Fruit fly (Drosophila melanogaster) whole organism, embryonic: Measurements from ENCODE around the gene Mettl2.
A peak's percentile ranks its signal among the peaks of the same experiment; 100 is the strongest.

ENCODE experiments used
- Bdp1 ChIP-seq: fragments of 200-800 bp; sonication (Bioruptor generic); optimal IDR thresholded peaks from 3 replicates; lab custom pipeline; 2016; ENCODE audit warnings: missing biosample characterization, missing genetic modification characterization
- C15 ChIP-seq: fragments of 200-800 bp; sonication (Bioruptor generic); IDR thresholded peaks from 3 replicates; pipeline ENCODE4 v1.3.6; 2022; ENCODE audit warnings: missing biosample characterization, missing genetic modification characterization
- CG1024 ChIP-seq: fragments of 200-800 bp; sonication (Bioruptor generic); IDR thresholded peaks from 2 replicates; pipeline ENCODE4 v1.3.6; 2022; ENCODE audit warnings: missing biosample characterization, missing genetic modification characterization
- CG10267 ChIP-seq: fragments of 200-800 bp; sonication (Bioruptor generic); optimal IDR thresholded peaks from 2 replicates; lab custom pipeline; 2018; ENCODE audit warnings: missing biosample characterization, mild to moderate bottlenecking, missing genetic modification characterization, moderate library complexity
- CG10543 ChIP-seq: fragments of 200-800 bp; sonication (Bioruptor generic); optimal IDR thresholded peaks from 3 replicates; lab custom pipeline; 2017; ENCODE audit warnings: missing biosample characterization, mild to moderate bottlenecking, missing genetic modification characterization, moderate library complexity
- CG11085 ChIP-seq: fragments of 200-800 bp; sonication (Bioruptor generic); IDR thresholded peaks from 2 replicates; pipeline ENCODE4 v1.3.6; 2022; ENCODE audit warnings: missing biosample characterization, missing genetic modification characterization
- CG11723 ChIP-seq: fragments of 200-800 bp; sonication (Bioruptor generic); optimal IDR thresholded peaks from 2 replicates; lab custom pipeline; 2017; ENCODE audit warnings: missing biosample characterization, mild to moderate bottlenecking, missing genetic modification characterization
- CG12769 ChIP-seq: fragments of 200-800 bp; sonication (Bioruptor generic); optimal IDR thresholded peaks from 2 replicates; lab custom pipeline; 2019; ENCODE audit warnings: missing biosample characterization, mild to moderate bottlenecking, missing genetic modification characterization, moderate library complexity
- CG13624 ChIP-seq: fragments of 200-800 bp; sonication (Bioruptor generic); optimal IDR thresholded peaks from 2 replicates; lab custom pipeline; 2016; ENCODE audit warnings: missing biosample characterization, missing genetic modification characterization
- CG13775 ChIP-seq: fragments of 200-800 bp; sonication (Bioruptor generic); optimal IDR thresholded peaks from 3 replicates; lab custom pipeline; 2017; ENCODE audit warnings: missing biosample characterization, mild to moderate bottlenecking, missing genetic modification characterization
- CG16863 ChIP-seq: fragments of 200-800 bp; sonication (Bioruptor generic); optimal IDR thresholded peaks from 3 replicates; lab custom pipeline; 2016; ENCODE audit warnings: missing biosample characterization, missing genetic modification characterization
- CG17359 ChIP-seq: fragments of 200-800 bp; sonication (Bioruptor generic); optimal IDR thresholded peaks from 3 replicates; lab custom pipeline; 2018; ENCODE audit warnings: missing biosample characterization, mild to moderate bottlenecking, missing genetic modification characterization, moderate library complexity
- CG17568 ChIP-seq: fragments of 200-800 bp; sonication (Bioruptor generic); optimal IDR thresholded peaks from 2 replicates; lab custom pipeline; 2018; ENCODE audit warnings: missing biosample characterization, mild to moderate bottlenecking, missing genetic modification characterization, moderate library complexity
- CG17802 ChIP-seq: fragments of 200-800 bp; sonication (Bioruptor generic); optimal IDR thresholded peaks from 2 replicates; lab custom pipeline; 2018; ENCODE audit warnings: missing biosample characterization, mild to moderate bottlenecking, missing genetic modification characterization, moderate library complexity
- CG18262 ChIP-seq: fragments of 200-800 bp; optimal IDR thresholded peaks from 3 replicates; lab custom pipeline; 2019; ENCODE audit warnings: missing biosample characterization, mild to moderate bottlenecking, missing genetic modification characterization, moderate library complexity
- CG2875 ChIP-seq: fragments of 200-800 bp; sonication (Bioruptor generic); optimal IDR thresholded peaks from 2 replicates; lab custom pipeline; 2017; ENCODE audit warnings: missing biosample characterization, mild to moderate bottlenecking, missing genetic modification characterization, missing genetic modification reagents
- CG2889 ChIP-seq: fragments of 200-800 bp; sonication (Bioruptor generic); IDR thresholded peaks from 3 replicates; pipeline ENCODE4 v1.3.6; 2022; ENCODE audit warnings: missing biosample characterization, missing genetic modification characterization
- CG32767 ChIP-seq: fragments of 200-800 bp; sonication (Bioruptor generic); IDR thresholded peaks from 2 replicates; pipeline ENCODE4 v1.3.6; 2022; ENCODE audit warnings: missing biosample characterization, missing genetic modification characterization
- CG32772 ChIP-seq: fragments of 200-800 bp; sonication (Bioruptor generic); IDR thresholded peaks from 2 replicates; pipeline ENCODE4 v1.3.6; 2022; ENCODE audit warnings: missing biosample characterization, missing genetic modification characterization
- CG6254 ChIP-seq: fragments of 200-800 bp; sonication (Bioruptor generic); optimal IDR thresholded peaks from 3 replicates; lab custom pipeline; 2017; ENCODE audit warnings: mild to moderate bottlenecking, missing biosample characterization, missing genetic modification reagents, missing genetic modification characterization
- CG6683 ChIP-seq: fragments of 200-800 bp; sonication (Bioruptor generic); optimal IDR thresholded peaks from 2 replicates; lab custom pipeline; 2017; ENCODE audit warnings: missing biosample characterization, mild to moderate bottlenecking, missing genetic modification characterization, missing genetic modification reagents
- CG7786 ChIP-seq: fragments of 200-800 bp; sonication (Bioruptor generic); optimal IDR thresholded peaks from 2 replicates; lab custom pipeline; 2016; ENCODE audit warnings: missing biosample characterization, missing genetic modification characterization
- CG9609 ChIP-seq: fragments of 200-800 bp; sonication (Bioruptor generic); optimal IDR thresholded peaks from 3 replicates; lab custom pipeline; 2016; ENCODE audit warnings: missing biosample characterization, missing genetic modification characterization
- CG9932 ChIP-seq: fragments of 200-800 bp; sonication (Bioruptor generic); IDR thresholded peaks from 2 replicates; pipeline ENCODE4 v1.3.6; 2022; ENCODE audit warnings: missing biosample characterization, missing genetic modification characterization
- Dbx ChIP-seq: fragments of 200-800 bp; sonication (Bioruptor generic); IDR thresholded peaks from 3 replicates; pipeline ENCODE4 v1.3.6; 2022; ENCODE audit warnings: missing biosample characterization, missing genetic modification characterization
- HmgZ ChIP-seq: fragments of 200-800 bp; sonication (Bioruptor generic); optimal IDR thresholded peaks from 2 replicates; lab custom pipeline; 2018; ENCODE audit warnings: missing biosample characterization, mild to moderate bottlenecking, missing genetic modification characterization
- Hsf ChIP-seq: fragments of 200-800 bp; sonication (Bioruptor generic); optimal IDR thresholded peaks from 3 replicates; lab custom pipeline; 2016; ENCODE audit warnings: missing biosample characterization, missing genetic modification characterization
- Max ChIP-seq: fragments of 200-800 bp; sonication (Bioruptor generic); optimal IDR thresholded peaks from 2 replicates; lab custom pipeline; 2016; ENCODE audit warnings: missing biosample characterization, mild to moderate bottlenecking, missing genetic modification characterization
- Neu2 ChIP-seq: fragments of 200-800 bp; sonication (Bioruptor generic); optimal IDR thresholded peaks from 3 replicates; lab custom pipeline; 2016; ENCODE audit warnings: missing biosample characterization, missing genetic modification characterization, borderline replicate concordance
- Oaz ChIP-seq: fragments of 200-800 bp; sonication (Bioruptor generic); IDR thresholded peaks from 2 replicates; pipeline ENCODE4 v1.3.6; 2022; ENCODE audit warnings: missing biosample characterization, missing genetic modification characterization
- al ChIP-seq: fragments of 200-800 bp; sonication (Bioruptor generic); IDR thresholded peaks from 2 replicates; pipeline ENCODE4 v1.3.6; 2022; ENCODE audit warnings: missing biosample characterization, missing genetic modification characterization
- aop ChIP-seq: fragments of 200-800 bp; sonication (Bioruptor generic); IDR thresholded peaks from 2 replicates; pipeline ENCODE4 v1.3.6; 2022; ENCODE audit warnings: missing biosample characterization, missing genetic modification characterization
- ara ChIP-seq: fragments of 200-800 bp; sonication (Bioruptor generic); IDR thresholded peaks from 2 replicates; pipeline ENCODE4 v1.3.6; 2022; ENCODE audit warnings: missing biosample characterization, missing genetic modification characterization
- bab2 ChIP-seq: fragments of 200-800 bp; sonication (Bioruptor generic); optimal IDR thresholded peaks from 2 replicates; lab custom pipeline; 2016; ENCODE audit warnings: missing biosample characterization, missing genetic modification characterization
- caup ChIP-seq: fragments of 200-800 bp; sonication (Bioruptor generic); optimal IDR thresholded peaks from 3 replicates; lab custom pipeline; 2017; ENCODE audit warnings: missing biosample characterization, mild to moderate bottlenecking, missing genetic modification characterization, moderate library complexity; ENCODE audit not compliant: severe bottlenecking
- crol ChIP-seq: fragments of 200-800 bp; sonication (Bioruptor generic); IDR thresholded peaks from 2 replicates; pipeline ENCODE4 v1.3.6; 2022; ENCODE audit warnings: missing biosample characterization, missing genetic modification characterization
- disco-r ChIP-seq: fragments of 200-800 bp; sonication (Bioruptor generic); optimal IDR thresholded peaks from 2 replicates; lab custom pipeline; 2016; ENCODE audit warnings: missing biosample characterization, missing genetic modification characterization
- dpn ChIP-seq, 2 experiments: fragments of 200-800 bp; sonication (Bioruptor generic); optimal IDR thresholded peaks; 3 replicates each; lab custom pipeline; 2016; ENCODE audit warnings: missing biosample characterization in 2 of 2, missing genetic modification characterization in 2 of 2
- ems ChIP-seq: fragments of 200-800 bp; sonication (Bioruptor generic); optimal IDR thresholded peaks from 3 replicates; lab custom pipeline; 2016; ENCODE audit warnings: missing biosample characterization, missing genetic modification characterization
- gem ChIP-seq: fragments of 200-800 bp; sonication (Bioruptor generic); optimal IDR thresholded peaks from 2 replicates; lab custom pipeline; 2019; ENCODE audit warnings: missing biosample characterization, mild to moderate bottlenecking, missing genetic modification characterization, moderate library complexity
- gro ChIP-seq: fragments of 200-800 bp; sonication (Bioruptor generic); optimal IDR thresholded peaks from 2 replicates; lab custom pipeline; 2016; ENCODE audit warnings: missing biosample characterization, missing genetic modification characterization
- jumu ChIP-seq: fragments of 200-800 bp; sonication (Bioruptor generic); optimal IDR thresholded peaks from 3 replicates; lab custom pipeline; 2016; ENCODE audit warnings: missing biosample characterization, missing genetic modification characterization
- kah ChIP-seq: fragments of 200-800 bp; sonication (Bioruptor generic); optimal IDR thresholded peaks from 2 replicates; lab custom pipeline; 2018; ENCODE audit warnings: missing biosample characterization, mild to moderate bottlenecking, missing genetic modification characterization
- nau ChIP-seq: fragments of 200-800 bp; sonication (Bioruptor generic); optimal IDR thresholded peaks from 3 replicates; lab custom pipeline; 2017; ENCODE audit warnings: missing biosample characterization, mild to moderate bottlenecking, missing genetic modification characterization, missing genetic modification reagents
- repo ChIP-seq: fragments of 200-800 bp; sonication (Bioruptor generic); optimal IDR thresholded peaks from 2 replicates; lab custom pipeline; 2016; ENCODE audit warnings: missing biosample characterization, missing genetic modification characterization
- rib ChIP-seq: fragments of 200-800 bp; sonication (Bioruptor generic); IDR thresholded peaks from 2 replicates; pipeline ENCODE4 v1.3.6; 2022; ENCODE audit warnings: missing biosample characterization, missing genetic modification characterization
- row ChIP-seq: fragments of 200-800 bp; sonication (Bioruptor generic); IDR thresholded peaks from 3 replicates; pipeline ENCODE4 v1.3.6; 2022; ENCODE audit warnings: missing biosample characterization, missing genetic modification characterization
- sens ChIP-seq: fragments of 200-800 bp; sonication (Bioruptor generic); peaks from one replicate; lab custom pipeline; 2016; ENCODE audit warnings: missing biosample characterization, missing genetic modification characterization
- sna ChIP-seq: fragments of 200-800 bp; sonication (Bioruptor generic); IDR thresholded peaks from 2 replicates; pipeline ENCODE4 v1.3.6; 2022; ENCODE audit warnings: missing biosample characterization, missing genetic modification characterization; ENCODE audit not compliant: partially characterized antibody
- sug ChIP-seq: fragments of 200-800 bp; optimal IDR thresholded peaks from 2 replicates; lab custom pipeline; 2019; ENCODE audit warnings: missing biosample characterization, mild to moderate bottlenecking, missing genetic modification characterization, moderate library complexity
- zen ChIP-seq: fragments of 200-800 bp; sonication (Bioruptor generic); optimal IDR thresholded peaks from 3 replicates; lab custom pipeline; 2018; ENCODE audit warnings: missing biosample characterization, mild to moderate bottlenecking, missing genetic modification characterization, moderate library complexity

The Mettl2 gene

DNA sequence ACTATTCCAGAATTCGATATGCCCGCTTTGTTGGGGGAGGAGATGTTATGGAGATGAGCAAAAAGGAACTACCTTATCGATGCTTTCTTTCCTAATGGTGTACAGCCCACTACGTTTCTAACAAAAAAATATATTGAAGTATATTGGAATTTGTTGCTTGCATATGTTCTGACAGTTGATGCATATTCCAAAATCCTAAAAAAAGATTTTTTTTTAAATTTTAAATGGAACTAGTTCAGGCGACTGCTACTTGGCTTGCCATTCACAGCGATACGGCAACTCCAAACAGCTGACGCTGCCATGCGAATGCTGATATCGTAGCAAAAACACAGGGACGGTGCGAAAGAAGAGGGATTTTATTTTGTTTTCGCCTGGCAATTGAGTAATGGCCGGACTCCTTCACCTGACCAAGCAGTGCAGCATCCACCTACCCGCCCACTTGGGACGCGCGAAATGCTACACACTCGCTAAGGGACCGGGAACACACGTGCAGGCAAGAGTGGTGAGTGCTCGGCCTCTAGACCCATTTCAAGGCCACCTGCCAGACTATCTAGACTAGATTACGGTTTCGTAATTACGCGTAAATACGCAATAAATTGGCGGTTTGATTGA, 20.8 kb downstream of the Mettl2 start, which contains the start of the genes CG13926, ABCB7 and CG33230 (continued):
- no peak for TF ChIP-seq CG32767 (GFP tag; lab: Robert Waterston, UW)
- peak; percentile 61 for TF ChIP-seq CG10543
- TF ChIP-seq Max (GFP tag; lab: Kevin White, UChicago) = peak; percentile 44
- no peak for TF ChIP-seq nau (GFP tag; lab: Kevin White, UChicago)
- TF ChIP-seq CG11085 (GFP tag; lab: Robert Waterston, UW) = no peak
- no peak for TF ChIP-seq jumu (GFP tag; lab: Kevin White, UChicago)
- TF ChIP-seq sna (GFP tag; lab: Robert Waterston, UW) = no peak
- peak; percentile 36 for TF ChIP-seq bab2 (GFP tag; lab: Kevin White, UChicago)
- peak; percentile 92 for TF ChIP-seq row (GFP tag; lab: Robert Waterston, UW)
- TF ChIP-seq al (GFP tag; lab: Robert Waterston, UW) = no peak
- TF ChIP-seq crol (GFP tag; lab: Robert Waterston, UW) = no peak
- TF ChIP-seq Hsf (GFP tag; lab: Kevin White, UChicago) = peak; percentile 40
- no peak for TF ChIP-seq CG17568
- TF ChIP-seq gem (tag; lab: Kevin White, UChicago) = no peak
- TF ChIP-seq ems (GFP tag; lab: Kevin White, UChicago) = no peak
- TF ChIP-seq CG12769 (tag; lab: Kevin White, UChicago) = no peak
- TF ChIP-seq C15 = no peak
- TF ChIP-seq CG13624 = peak; percentile 35
- no peak for TF ChIP-seq CG1024 (GFP tag; lab: Robert Waterston, UW)
- no peak for TF ChIP-seq Oaz (GFP tag; lab: Robert Waterston, UW)
- no peak for TF ChIP-seq CG32772
- TF ChIP-seq dpn (GFP tag; optimal IDR thresholded peaks at IDR 0.05; lab: Kevin White, UChicago) = peak; percentile 6 to 23
- peak; percentile 29 for TF ChIP-seq kah (GFP tag; lab: Kevin White, UChicago)
- TF ChIP-seq CG13775 (GFP tag; lab: Kevin White, UChicago) = peak; percentile 35
- peak; percentile 53; the same call in 1 of the 2 replicates for TF ChIP-seq CG9932
- no peak for TF ChIP-seq CG6683 (GFP tag; lab: Kevin White, UChicago)
- TF ChIP-seq CG18262 = no peak
- TF ChIP-seq gro = no peak
- no peak for TF ChIP-seq CG2889 (GFP tag; lab: Robert Waterston, UW)
- TF ChIP-seq HmgZ (tag; lab: Kevin White, UChicago) = no peak
- peak; percentile 13 for TF ChIP-seq Bdp1 (GFP tag; lab: Kevin White, UChicago)
- no peak for TF ChIP-seq ara
- TF ChIP-seq aop (GFP tag; lab: Robert Waterston, UW) = no peak
- no peak for TF ChIP-seq CG17359 (tag; lab: Kevin White, UChicago)
- TF ChIP-seq zen (tag; lab: Kevin White, UChicago) = peak; percentile 15
- TF ChIP-seq repo (GFP tag; lab: Kevin White, UChicago) = no peak
- TF ChIP-seq disco-r (GFP tag; lab: Kevin White, UChicago) = no peak
- no peak for TF ChIP-seq rib (GFP tag; lab: Robert Waterston, UW)
- TF ChIP-seq sens = peak; percentile 83
- no peak for TF ChIP-seq CG6254 (GFP tag; lab: Kevin White, UChicago)
- no peak for TF ChIP-seq Neu2 (GFP tag; lab: Kevin White, UChicago)
- TF ChIP-seq CG17802 (tag; lab: Kevin White, UChicago) = no peak
- no peak for TF ChIP-seq CG11723 (GFP tag; lab: Kevin White, UChicago)
- 0 out of 3 replicates have a peak, but pooled peaks have one; percentile 42 for TF ChIP-seq Dbx (GFP tag; lab: Robert Waterston, UW)
- no peak for TF ChIP-seq CG16863 (GFP tag; lab: Kevin White, UChicago)
- no peak for TF ChIP-seq CG9609
- no peak for TF ChIP-seq caup
- TF ChIP-seq CG7786 (GFP tag; lab: Kevin White, UChicago) = no peak
- peak; percentile 39 for TF ChIP-seq CG10267 (tag; lab: Kevin White, UChicago)
- TF ChIP-seq sug (tag; lab: Kevin White, UChicago) = peak; percentile 60
- no peak for TF ChIP-seq CG2875 (GFP tag; lab: Kevin White, UChicago)
